Worm (Caenorhabditis elegans) whole organism, L4/young adult: ENCODE measurements around the gene gcy-20.

Source experiments
- W03F9.2 ChIP-seq: fragments of 150-350 bp; optimal IDR thresholded peaks from 2 replicates; lab custom pipeline; 2014; ENCODE audit warnings: missing biosample characterization, missing genetic modification characterization
- dao-5 ChIP-seq: sonication (generic microtip); optimal IDR thresholded peaks from 2 replicates; lab custom pipeline; 2016; ENCODE audit warnings: missing genotype, missing genetic modification characterization, moderate library complexity, missing compliant biosample characterization

DNA sequence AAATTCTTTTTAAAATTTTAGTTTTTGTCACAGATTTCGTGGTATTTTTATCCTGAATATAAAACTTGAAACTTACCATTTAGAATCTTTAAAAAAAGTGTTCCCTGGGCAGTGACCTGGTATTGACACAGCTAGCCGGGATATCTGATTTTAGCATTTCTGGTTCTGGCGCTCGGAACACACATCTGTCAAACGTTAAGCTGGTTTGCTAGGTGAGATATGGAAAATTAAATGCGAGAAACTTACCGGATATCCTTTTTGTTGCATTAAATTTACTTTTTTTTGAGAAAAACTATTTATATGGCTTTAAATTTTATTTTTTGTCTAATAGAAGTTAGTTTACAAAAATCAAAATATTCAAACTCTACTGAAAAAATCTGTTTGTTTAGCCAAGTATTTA is 32.2 kb upstream of the gcy-20 start, which contains the start of gene F28G4.4:
- no peak for TF ChIP-seq W03F9.2 (tag; lab: Kevin White, UChicago)
- no peak for TF ChIP-seq dao-5
